Worm (Caenorhabditis elegans) whole organism, mixed stage, embryonic: ENCODE results near the gene skn-1.

Experiments used
- blmp-1 ChIP-seq: fragments of 150-350 bp; optimal IDR thresholded peaks from 2 replicates; lab custom pipeline; 2014; ENCODE audit warnings: missing biosample characterization, missing genetic modification characterization
- elt-1 ChIP-seq: sonication (generic microtip); optimal IDR thresholded peaks from 2 replicates; lab custom pipeline; 2017; ENCODE audit warnings: missing genetic modification characterization, mild to moderate bottlenecking, missing compliant biosample characterization, antibody characterized with exemption, moderate library complexity, borderline replicate concordance; ENCODE audit not compliant: insufficient read depth
- elt-3 ChIP-seq: fragments of 150-350 bp; optimal IDR thresholded peaks from 2 replicates; lab custom pipeline; 2014; ENCODE audit warnings: missing biosample characterization, missing genetic modification characterization
- mls-2 ChIP-seq: sonication (generic microtip); optimal IDR thresholded peaks from 2 replicates; lab custom pipeline; 2016; ENCODE audit warnings: mild to moderate bottlenecking, missing genetic modification characterization, moderate library complexity, missing compliant biosample characterization
- nhr-12 ChIP-seq: fragments of 150-350 bp; optimal IDR thresholded peaks from 2 replicates; lab custom pipeline; 2014; ENCODE audit warnings: missing biosample characterization, missing genetic modification characterization
- nhr-28 ChIP-seq: fragments of 150-350 bp; optimal IDR thresholded peaks from 2 replicates; lab custom pipeline; 2014; ENCODE audit warnings: missing biosample characterization, missing genetic modification characterization
- pha-4 ChIP-seq: fragments of 150-350 bp; optimal IDR thresholded peaks from 2 replicates; lab custom pipeline; 2018; ENCODE audit warnings: missing biosample characterization, missing genetic modification reagents, missing genetic modification characterization
- snpc-4 ChIP-seq: fragments of 150-350 bp; optimal IDR thresholded peaks from 2 replicates; lab custom pipeline; 2014; ENCODE audit warnings: missing biosample characterization, missing genetic modification characterization
- sptf-1 ChIP-seq: sonication (generic microtip); optimal IDR thresholded peaks from 2 replicates; lab custom pipeline; 2017; ENCODE audit warnings: mild to moderate bottlenecking, missing genetic modification characterization, moderate library complexity, missing compliant biosample characterization
- zip-8 ChIP-seq: fragments of 150-350 bp; optimal IDR thresholded peaks from 2 replicates; lab custom pipeline; 2014; ENCODE audit warnings: missing biosample characterization, missing genetic modification characterization

ce11 chrIV:5655966-5656389 lies 4.2 kb downstream of the skn-1 start:
- peak; percentile 16 for TF ChIP-seq elt-3 (tag; lab: Kevin White, UChicago)
- no peak for TF ChIP-seq nhr-12 (tag; lab: Kevin White, UChicago)
- TF ChIP-seq blmp-1, result no peak
- no peak for TF ChIP-seq zip-8 (tag; lab: Kevin White, UChicago)
- TF ChIP-seq elt-1 (tag; lab: Kevin White, UChicago), result no peak
- TF ChIP-seq snpc-4 (tag; lab: Kevin White, UChicago), result no peak
- peak; percentile 67 for TF ChIP-seq nhr-28 (tag; lab: Kevin White, UChicago)
- TF ChIP-seq mls-2, result no peak
- TF ChIP-seq pha-4, result no peak
- TF ChIP-seq sptf-1 (tag; lab: Kevin White, UChicago), result no peak
